Worm (Caenorhabditis elegans) whole organism, L3 larva: Measurements from ENCODE around the gene srx-17.

Experiments
- ZK546.5 ChIP-seq: sonication (generic microtip); optimal IDR thresholded peaks from 2 replicates; lab custom pipeline; 2017; ENCODE audit warnings: missing biosample characterization, missing genetic modification characterization
- ama-1 ChIP-seq: fragments of 150-350 bp; optimal IDR thresholded peaks from 2 replicates; lab custom pipeline; 2018
- fkh-10 ChIP-seq: sonication (generic microtip); optimal IDR thresholded peaks from 2 replicates; lab custom pipeline; 2017; ENCODE audit warnings: missing biosample characterization, missing genetic modification reagents, missing genetic modification characterization
- snpc-4 ChIP-seq: fragments of 150-350 bp; optimal IDR thresholded peaks from 2 replicates; lab custom pipeline; 2014; ENCODE audit warnings: missing biosample characterization, missing genetic modification characterization
- unc-62 ChIP-seq: fragments of 150-350 bp; sonication (generic microtip); optimal IDR thresholded peaks from 4 replicates; lab custom pipeline; 2014; ENCODE audit warnings: missing biosample characterization, missing genetic modification reagents, missing genetic modification characterization

DNA sequence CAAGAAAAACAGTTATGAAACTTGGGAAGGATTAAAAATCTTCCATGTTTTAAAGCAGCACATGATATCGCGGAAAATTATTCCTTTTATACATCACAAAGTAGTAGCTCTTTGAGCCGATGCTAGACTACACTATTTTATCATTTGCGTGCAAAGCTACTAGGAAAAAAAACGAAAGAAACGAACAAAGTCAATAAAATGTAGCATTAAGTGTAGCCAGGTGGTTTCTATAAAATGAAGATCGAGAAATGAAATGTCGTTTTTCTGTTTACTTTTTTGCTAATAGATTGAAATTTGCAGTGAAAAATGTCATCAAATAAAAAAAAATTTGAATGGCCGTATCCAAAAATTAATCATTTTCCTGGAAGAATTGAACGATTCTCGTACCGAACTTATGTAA is 31.9 kb downstream of the srx-17 start, which contains the start of gene cpt-5:
- no peak for TF ChIP-seq ZK546.5 (tag; lab: Kevin White, UChicago)
- TF ChIP-seq fkh-10 (GFP tag; lab: Kevin White, UChicago), result no peak
- no peak for TF ChIP-seq unc-62
- no peak for TF ChIP-seq ama-1
- TF ChIP-seq snpc-4 (tag; lab: Kevin White, UChicago), result no peak
